Fruit fly (Drosophila melanogaster) whole organism, embryonic: ENCODE data around the gene CG6023.

Source experiments
- Abd-B ChIP-seq: fragments of 200-800 bp; sonication (Bioruptor generic); optimal IDR thresholded peaks from 2 replicates; lab custom pipeline; 2018; ENCODE audit warnings: missing biosample characterization, mild to moderate bottlenecking, missing genetic modification characterization, moderate library complexity
- Asciz ChIP-seq: fragments of 200-800 bp; sonication (Bioruptor generic); optimal IDR thresholded peaks from 2 replicates; lab custom pipeline; 2017; ENCODE audit warnings: missing biosample characterization, mild to moderate bottlenecking, missing genetic modification characterization, missing genetic modification reagents
- BEAF-32 ChIP-seq: fragments of 200-800 bp; sonication (Bioruptor generic); optimal IDR thresholded peaks from 3 replicates; lab custom pipeline; 2017; ENCODE audit warnings: missing biosample characterization, missing genetic modification characterization, mild to moderate bottlenecking, moderate library complexity, missing genetic modification reagents
- CG10979 ChIP-seq: fragments of 200-800 bp; sonication (Bioruptor generic); optimal IDR thresholded peaks from 2 replicates; lab custom pipeline; 2018; ENCODE audit warnings: missing biosample characterization, mild to moderate bottlenecking, missing genetic modification characterization, moderate library complexity
- CG11247 ChIP-seq: fragments of 200-800 bp; sonication (Bioruptor generic); IDR thresholded peaks from 2 replicates; pipeline ENCODE4 v1.3.6; 2022; ENCODE audit warnings: missing biosample characterization, missing genetic modification characterization
- CG12155 ChIP-seq: fragments of 200-800 bp; sonication (Bioruptor generic); optimal IDR thresholded peaks from 3 replicates; lab custom pipeline; 2016; ENCODE audit warnings: missing biosample characterization, missing genetic modification characterization
- CG13287 ChIP-seq: fragments of 200-800 bp; sonication (Bioruptor generic); IDR thresholded peaks from 2 replicates; pipeline ENCODE4 v1.3.6; 2022; ENCODE audit warnings: missing biosample characterization, missing genetic modification characterization; ENCODE audit not compliant: partially characterized antibody
- CG15011 ChIP-seq: fragments of 200-800 bp; sonication (Bioruptor generic); optimal IDR thresholded peaks from 3 replicates; lab custom pipeline; 2018; ENCODE audit warnings: missing biosample characterization, mild to moderate bottlenecking, missing genetic modification characterization
- CG17361 ChIP-seq: fragments of 200-800 bp; sonication (Bioruptor generic); IDR thresholded peaks from 3 replicates; pipeline ENCODE4 v1.3.6; 2022; ENCODE audit warnings: missing biosample characterization, missing genetic modification characterization
- CG17829 ChIP-seq: fragments of 200-800 bp; optimal IDR thresholded peaks from 2 replicates; lab custom pipeline; 2019; ENCODE audit warnings: missing biosample characterization, mild to moderate bottlenecking, missing genetic modification characterization, moderate library complexity
- CG31441 ChIP-seq: fragments of 200-800 bp; sonication (Bioruptor generic); IDR thresholded peaks from 2 replicates; pipeline ENCODE4 v1.3.6; 2022; ENCODE audit warnings: missing biosample characterization, missing genetic modification characterization
- CG34376 ChIP-seq: fragments of 200-800 bp; sonication (Bioruptor generic); optimal IDR thresholded peaks from 2 replicates; lab custom pipeline; 2018; ENCODE audit warnings: missing biosample characterization, mild to moderate bottlenecking, missing genetic modification characterization
- CG6175 ChIP-seq: fragments of 200-800 bp; sonication (Bioruptor generic); IDR thresholded peaks from 3 replicates; pipeline ENCODE4 v1.3.6; 2022; ENCODE audit warnings: missing biosample characterization, missing genetic modification characterization
- CG6254 ChIP-seq: fragments of 200-800 bp; sonication (Bioruptor generic); optimal IDR thresholded peaks from 3 replicates; lab custom pipeline; 2017; ENCODE audit warnings: mild to moderate bottlenecking, missing biosample characterization, missing genetic modification reagents, missing genetic modification characterization
- CG7372 ChIP-seq: fragments of 200-800 bp; sonication (Bioruptor generic); IDR thresholded peaks from 2 replicates; pipeline ENCODE4 v1.3.6; 2022; ENCODE audit warnings: missing biosample characterization, missing genetic modification characterization
- CG9437 ChIP-seq: fragments of 200-800 bp; sonication (Bioruptor generic); optimal IDR thresholded peaks from 2 replicates; lab custom pipeline; 2018; ENCODE audit warnings: missing biosample characterization, mild to moderate bottlenecking, missing genetic modification characterization
- CG9876 ChIP-seq: fragments of 200-800 bp; sonication (Bioruptor generic); optimal IDR thresholded peaks from 2 replicates; lab custom pipeline; 2016; ENCODE audit warnings: missing biosample characterization, missing genetic modification characterization
- CoRest ChIP-seq: fragments of 200-800 bp; sonication (Bioruptor generic); optimal IDR thresholded peaks from 3 replicates; lab custom pipeline; 2018; ENCODE audit warnings: missing biosample characterization, mild to moderate bottlenecking, missing genetic modification characterization, moderate library complexity
- Dad ChIP-seq: fragments of 200-800 bp; sonication (Bioruptor generic); optimal IDR thresholded peaks from 3 replicates; lab custom pipeline; 2016; ENCODE audit warnings: missing biosample characterization, missing genetic modification characterization
- Dip3 ChIP-seq: fragments of 200-800 bp; sonication (Bioruptor generic); optimal IDR thresholded peaks from 3 replicates; lab custom pipeline; 2016; ENCODE audit warnings: missing biosample characterization, missing genetic modification characterization
- Hand ChIP-seq: fragments of 200-800 bp; sonication (Bioruptor generic); optimal IDR thresholded peaks from 2 replicates; lab custom pipeline; 2017; ENCODE audit warnings: mild to moderate bottlenecking, missing biosample characterization, missing genetic modification reagents, missing genetic modification characterization
- Hmx ChIP-seq: fragments of 200-800 bp; sonication (Bioruptor generic); optimal IDR thresholded peaks from 2 replicates; lab custom pipeline; 2016; ENCODE audit warnings: missing biosample characterization, missing genetic modification characterization
- Meics ChIP-seq: fragments of 200-800 bp; sonication (Bioruptor generic); optimal IDR thresholded peaks from 2 replicates; lab custom pipeline; 2017; ENCODE audit warnings: missing biosample characterization, mild to moderate bottlenecking, missing genetic modification characterization
- Mrtf ChIP-seq: fragments of 200-800 bp; sonication (Bioruptor generic); IDR thresholded peaks from 3 replicates; pipeline ENCODE4 v1.3.6; 2022; ENCODE audit warnings: missing biosample characterization, missing genetic modification characterization
- NC2α ChIP-seq: fragments of 200-800 bp; sonication (Bioruptor generic); optimal IDR thresholded peaks from 2 replicates; lab custom pipeline; 2016; ENCODE audit warnings: missing biosample characterization, missing genetic modification characterization
- PHDP ChIP-seq: fragments of 200-800 bp; sonication (Bioruptor generic); optimal IDR thresholded peaks from 3 replicates; lab custom pipeline; 2018; ENCODE audit warnings: missing biosample characterization, mild to moderate bottlenecking, missing genetic modification characterization, moderate library complexity
- Sin3A ChIP-seq: fragments of >200 bp; optimal IDR thresholded peaks from 2 replicates; lab custom pipeline; 2018
- Vsx1 ChIP-seq: fragments of 200-800 bp; sonication (Bioruptor generic); optimal IDR thresholded peaks from 2 replicates; lab custom pipeline; 2017; ENCODE audit warnings: missing biosample characterization, mild to moderate bottlenecking, missing genetic modification characterization, missing genetic modification reagents
- ara ChIP-seq: fragments of 200-800 bp; sonication (Bioruptor generic); IDR thresholded peaks from 2 replicates; pipeline ENCODE4 v1.3.6; 2022; ENCODE audit warnings: missing biosample characterization, missing genetic modification characterization
- btn ChIP-seq: fragments of 200-800 bp; sonication (Bioruptor generic); optimal IDR thresholded peaks from 2 replicates; lab custom pipeline; 2016; ENCODE audit warnings: missing biosample characterization, missing genetic modification characterization
- crol ChIP-seq: fragments of 200-800 bp; sonication (Bioruptor generic); IDR thresholded peaks from 2 replicates; pipeline ENCODE4 v1.3.6; 2022; ENCODE audit warnings: missing biosample characterization, missing genetic modification characterization
- cwo ChIP-seq: fragments of 200-800 bp; sonication (Bioruptor generic); optimal IDR thresholded peaks from 3 replicates; lab custom pipeline; 2017; ENCODE audit warnings: missing biosample characterization, missing genetic modification characterization, mild to moderate bottlenecking, moderate library complexity, missing genetic modification reagents
- dimm ChIP-seq: fragments of 200-800 bp; sonication (Bioruptor generic); IDR thresholded peaks from 2 replicates; pipeline ENCODE4 v1.3.6; 2022; ENCODE audit warnings: missing biosample characterization, missing genetic modification characterization
- ems ChIP-seq: fragments of 200-800 bp; sonication (Bioruptor generic); optimal IDR thresholded peaks from 3 replicates; lab custom pipeline; 2016; ENCODE audit warnings: missing biosample characterization, missing genetic modification characterization
- gfzf ChIP-seq: fragments of 200-800 bp; sonication (Bioruptor generic); optimal IDR thresholded peaks from 2 replicates; lab custom pipeline; 2016; ENCODE audit warnings: missing biosample characterization, mild to moderate bottlenecking, missing genetic modification characterization, moderate library complexity
- grau ChIP-seq: fragments of 200-800 bp; optimal IDR thresholded peaks from 3 replicates; lab custom pipeline; 2019; ENCODE audit warnings: missing biosample characterization, mild to moderate bottlenecking, missing genetic modification characterization, moderate library complexity
- kah ChIP-seq: fragments of 200-800 bp; sonication (Bioruptor generic); optimal IDR thresholded peaks from 2 replicates; lab custom pipeline; 2018; ENCODE audit warnings: missing biosample characterization, mild to moderate bottlenecking, missing genetic modification characterization
- otp ChIP-seq: fragments of 200-800 bp; sonication (Bioruptor generic); IDR thresholded peaks from 3 replicates; pipeline ENCODE4, ENCODE4 v1.3.6; 2022; ENCODE audit warnings: missing biosample characterization, missing genetic modification characterization
- psq ChIP-seq: fragments of 200-800 bp; sonication (Bioruptor generic); optimal IDR thresholded peaks from 2 replicates; lab custom pipeline; 2017; ENCODE audit warnings: missing biosample characterization, missing genetic modification characterization
- pum ChIP-seq: fragments of 200-800 bp; sonication (Bioruptor generic); optimal IDR thresholded peaks from 2 replicates; lab custom pipeline; 2016; ENCODE audit warnings: missing biosample characterization, missing genetic modification characterization
- sim ChIP-seq: fragments of 200-800 bp; sonication (Bioruptor generic); IDR thresholded peaks from 2 replicates; pipeline ENCODE4 v1.3.6; 2022; ENCODE audit warnings: missing biosample characterization, missing genetic modification characterization
- slou ChIP-seq: fragments of 200-800 bp; sonication (Bioruptor generic); optimal IDR thresholded peaks from 3 replicates; lab custom pipeline; 2016; ENCODE audit warnings: missing biosample characterization, missing genetic modification characterization
- sr ChIP-seq: fragments of 200-800 bp; sonication (Bioruptor generic); IDR thresholded peaks from 3 replicates; pipeline ENCODE4 v1.3.6; 2022; ENCODE audit warnings: missing biosample characterization, missing genetic modification characterization
- tio ChIP-seq: fragments of 200-800 bp; sonication (Bioruptor generic); optimal IDR thresholded peaks from 2 replicates; lab custom pipeline; 2017; ENCODE audit warnings: missing biosample characterization, missing genetic modification characterization, inconsistent platforms
- vvl ChIP-seq: fragments of 200-800 bp; sonication (Bioruptor generic); IDR thresholded peaks from 2 replicates; pipeline ENCODE4 v1.3.6; 2022; ENCODE audit warnings: missing biosample characterization, missing genetic modification characterization
- zen ChIP-seq: fragments of 200-800 bp; sonication (Bioruptor generic); optimal IDR thresholded peaks from 3 replicates; lab custom pipeline; 2018; ENCODE audit warnings: missing biosample characterization, mild to moderate bottlenecking, missing genetic modification characterization, moderate library complexity

Gene CG6023

DNA sequence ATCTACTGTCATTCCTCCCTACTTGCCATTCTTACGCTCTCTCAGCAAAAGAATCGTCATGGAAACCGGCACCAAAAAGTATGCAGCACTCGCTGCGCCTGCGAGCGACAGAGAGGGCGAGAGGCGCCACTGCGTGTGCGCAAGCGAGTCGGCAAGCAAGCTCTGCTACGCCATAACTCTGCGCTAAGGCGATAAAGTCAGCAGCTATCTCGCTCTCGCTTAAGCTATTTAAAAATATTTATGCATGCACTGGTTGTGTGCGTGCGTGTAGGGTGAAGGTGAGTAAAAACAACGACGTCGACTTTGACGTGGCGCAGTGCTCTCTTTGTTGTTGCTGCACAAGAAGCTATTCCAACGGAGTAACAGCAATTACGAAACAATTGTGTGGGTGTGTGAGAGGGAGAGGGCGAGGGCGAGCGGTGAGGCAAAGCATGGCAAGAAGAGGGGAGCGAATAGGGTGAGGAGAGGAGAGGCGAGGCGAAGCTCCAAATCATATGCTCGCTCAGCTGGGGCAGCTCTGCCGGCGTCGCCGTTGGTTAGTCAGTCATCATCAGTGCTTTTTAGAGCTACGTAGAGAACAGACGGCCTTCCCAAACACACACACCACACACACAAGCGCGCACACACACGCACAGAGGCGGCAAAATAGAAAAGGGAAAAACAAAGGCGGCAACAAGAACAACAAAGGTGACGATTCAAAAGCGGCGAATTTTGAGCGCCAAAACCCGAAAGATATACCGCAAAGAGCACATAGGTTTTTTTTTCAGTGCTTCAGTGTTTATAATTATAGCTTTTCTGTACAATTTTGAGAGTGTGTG is 45.2 kb upstream of the CG6023 start, which contains the start of gene CrebB (continued):
- TF ChIP-seq Hand (GFP tag; lab: Kevin White, UChicago), result peak; percentile 43
- peak; percentile 84 for TF ChIP-seq CG34376 (GFP tag; lab: Kevin White, UChicago)
- TF ChIP-seq grau, result peak; percentile 15
- peak; percentile 55 for TF ChIP-seq ara (GFP tag; lab: Robert Waterston, UW)
- TF ChIP-seq tio (GFP tag; lab: Kevin White, UChicago), result no peak
- TF ChIP-seq Meics, result peak; percentile 18
- TF ChIP-seq Sin3A (lab: Kevin White, UChicago), result no peak
- TF ChIP-seq pum (GFP tag; lab: Kevin White, UChicago), result peak; percentile 16
- no peak for TF ChIP-seq CoRest (tag; lab: Kevin White, UChicago)
- TF ChIP-seq CG9876 (GFP tag; lab: Kevin White, UChicago), result peak; percentile 17
- peak; percentile 37 for TF ChIP-seq CG12155 (GFP tag; lab: Kevin White, UChicago)
- no peak for TF ChIP-seq dimm (GFP tag; lab: Robert Waterston, UW)
- peak; percentile 88 for TF ChIP-seq vvl (GFP tag; lab: Robert Waterston, UW)
- TF ChIP-seq CG6254, result no peak
- peak; percentile 54 for TF ChIP-seq Vsx1 (GFP tag; lab: Kevin White, UChicago)
- peak; percentile 41 for TF ChIP-seq Dip3 (GFP tag; lab: Kevin White, UChicago)
- TF ChIP-seq btn (GFP tag; lab: Kevin White, UChicago), result no peak
- peak; percentile 60 for TF ChIP-seq CG13287 (GFP tag; lab: Robert Waterston, UW)
- peak; percentile 22 for TF ChIP-seq PHDP (tag; lab: Kevin White, UChicago)
- peak; percentile 28 for TF ChIP-seq psq (GFP tag; lab: Kevin White, UChicago)
- 0 out of 3 replicates have a peak, but pooled peaks have one; percentile 33 for TF ChIP-seq Mrtf
- TF ChIP-seq Asciz (GFP tag; lab: Kevin White, UChicago), result peak; percentile 12
- TF ChIP-seq, all 482 proteins: peak for 174

DNA sequence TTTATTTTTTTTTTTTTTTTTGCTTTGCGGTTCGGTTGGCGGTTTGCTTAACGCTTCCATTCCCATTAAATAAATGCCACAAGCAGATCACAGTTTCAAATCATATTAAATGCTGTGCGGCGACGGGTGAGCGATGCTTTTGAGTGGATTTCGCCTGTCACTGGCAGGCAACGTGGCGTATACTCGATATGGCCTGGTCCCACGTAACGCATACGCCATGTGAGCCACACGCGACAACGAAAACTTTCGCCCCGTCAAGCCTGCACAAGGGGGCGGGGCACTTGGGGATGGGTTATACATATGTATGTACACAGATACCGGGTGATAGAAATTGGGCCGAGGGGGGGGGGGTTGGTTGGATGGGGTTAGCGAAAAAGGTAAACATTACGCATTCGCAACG is 44.0 kb upstream of the CG6023 start:
- TF ChIP-seq CG7372 (GFP tag; lab: Robert Waterston, UW), result peak; percentile 96
- peak; percentile 2 for TF ChIP-seq zen (tag; lab: Kevin White, UChicago)
- peak; percentile 31 for TF ChIP-seq cwo (GFP tag; lab: Kevin White, UChicago)
- TF ChIP-seq CG10979, result peak; percentile 23
- TF ChIP-seq gfzf (GFP tag; lab: Kevin White, UChicago), result no peak

DNA sequence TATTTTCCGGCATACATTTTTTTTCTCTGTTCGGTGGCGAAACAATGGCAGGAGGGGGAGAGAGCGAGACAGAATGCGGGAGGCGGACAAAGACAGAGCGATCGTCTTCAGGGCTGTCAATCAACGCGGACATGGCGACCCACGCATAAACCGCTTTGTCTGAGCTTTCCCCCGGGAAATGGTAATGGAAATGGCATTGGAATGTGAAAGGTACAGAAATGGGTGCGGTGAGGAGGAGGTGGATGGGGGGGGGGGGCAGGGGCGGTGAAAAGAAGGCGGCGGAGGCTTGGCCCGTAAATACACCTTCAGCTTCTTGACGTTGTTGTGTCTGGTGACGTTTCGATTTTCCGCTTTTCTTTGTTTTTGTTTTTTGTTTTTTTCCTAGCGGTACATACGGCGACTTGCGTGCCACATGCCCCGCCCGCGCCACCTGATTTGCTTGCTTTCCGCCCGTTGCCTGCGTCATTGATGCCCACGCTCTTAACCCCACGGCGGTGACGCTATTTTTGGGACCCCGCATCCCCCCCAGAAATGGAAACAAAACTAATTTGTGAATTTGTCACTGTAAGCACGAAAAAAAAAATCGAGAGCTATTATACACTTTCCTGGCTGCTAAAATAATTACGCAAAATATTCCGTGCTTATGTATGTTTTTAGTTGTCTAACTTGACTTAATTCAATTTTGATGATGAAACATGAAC is 43.2 kb upstream of the CG6023 start:
- no peak for TF ChIP-seq CG6254
- TF ChIP-seq CG9437 (GFP tag; lab: Kevin White, UChicago), result no peak
- TF ChIP-seq BEAF-32, result no peak
- no peak for TF ChIP-seq NC2α
- TF ChIP-seq sr, result peak; percentile 87
- no peak for TF ChIP-seq CG17829 (tag; lab: Kevin White, UChicago)
- no peak for TF ChIP-seq Hmx (GFP tag; lab: Kevin White, UChicago)
- no peak for TF ChIP-seq Abd-B
- no peak for TF ChIP-seq CG31441
- TF ChIP-seq kah (GFP tag; lab: Kevin White, UChicago), result no peak
- no peak for TF ChIP-seq CG11247
- TF ChIP-seq crol, result peak; percentile 59
- TF ChIP-seq CG17361 (GFP tag; lab: Robert Waterston, UW), result no peak
- 0 out of 3 replicates have a peak, but pooled peaks have one; percentile 49 for TF ChIP-seq CG6175 (GFP tag; lab: Robert Waterston, UW)
- no peak for TF ChIP-seq CG15011
- TF ChIP-seq CG13287 (GFP tag; lab: Robert Waterston, UW), result no peak
- TF ChIP-seq Dad, result no peak
- TF ChIP-seq otp, result no peak
- no peak for TF ChIP-seq sim
- no peak for TF ChIP-seq slou (GFP tag; lab: Kevin White, UChicago)
- TF ChIP-seq ems, result no peak
